Worm (Caenorhabditis elegans) whole organism, young adult: Measurements from ENCODE around the gene F38B7.17.

Source experiments
- B0261.1 ChIP-seq: sonication (generic microtip); optimal IDR thresholded peaks from 2 replicates; lab custom pipeline; 2016; ENCODE audit warnings: mild to moderate bottlenecking, missing genetic modification characterization, moderate library complexity, missing compliant biosample characterization
- C17E4.6 ChIP-seq: fragments of 200-800 bp; sonication (Bioruptor generic); IDR thresholded peaks from 2 replicates; pipeline ENCODE4 v1.3.6; 2022; ENCODE audit warnings: missing genetic modification reagents, missing genetic modification characterization, missing compliant biosample characterization
- F22D6.2 ChIP-seq: sonication (generic microtip); optimal IDR thresholded peaks from 2 replicates; lab custom pipeline; 2016; ENCODE audit warnings: mild to moderate bottlenecking, missing genetic modification characterization, missing compliant biosample characterization
- F52B5.7 ChIP-seq: sonication (generic microtip); optimal IDR thresholded peaks from 2 replicates; lab custom pipeline; 2016; ENCODE audit warnings: mild to moderate bottlenecking, missing genetic modification characterization, missing compliant biosample characterization
- F57A8.1 ChIP-seq: fragments of 200-800 bp; sonication (Bioruptor generic); optimal IDR thresholded peaks from 2 replicates; lab custom pipeline; 2018; ENCODE audit warnings: mild to moderate bottlenecking, missing genetic modification characterization, moderate library complexity, missing compliant biosample characterization
- F57C9.4 ChIP-seq: sonication (generic microtip); optimal IDR thresholded peaks from 2 replicates; lab custom pipeline; 2017; ENCODE audit warnings: mild to moderate bottlenecking, missing genetic modification characterization, missing compliant biosample characterization
- K12H6.12 ChIP-seq: fragments of 200-800 bp; sonication (Bioruptor generic); optimal IDR thresholded peaks from 2 replicates; lab custom pipeline; 2018; ENCODE audit warnings: mild to moderate bottlenecking, missing genetic modification characterization, missing compliant biosample characterization
- Y53F4B.3 ChIP-seq: fragments of 200-800 bp; sonication (Bioruptor generic); IDR thresholded peaks from 2 replicates; pipeline ENCODE4 v1.3.6; 2022; ENCODE audit warnings: missing genetic modification reagents, missing genetic modification characterization, missing compliant biosample characterization
- Y67H2A.10 ChIP-seq: fragments of 200-800 bp; sonication (Bioruptor generic); conservative IDR thresholded peaks from 2 replicates; pipeline ENCODE4 v1.3.6; 2022; ENCODE audit warnings: missing genetic modification reagents, missing genetic modification characterization, missing compliant biosample characterization
- Y79H2A.3 ChIP-seq: fragments of 200-800 bp; sonication (Bioruptor generic); conservative IDR thresholded peaks from 2 replicates; pipeline ENCODE4 v1.3.6; 2022; ENCODE audit warnings: missing genetic modification reagents, missing genetic modification characterization, missing compliant biosample characterization
- ama-1 ChIP-seq, 3 experiments: fragments of 150-350 bp in 1 of 3; sonication (generic microtip) in 2 of 3; optimal IDR thresholded peaks; 2 replicates each; lab custom pipeline; 2014 to 2018; ENCODE audit warnings: missing biosample characterization in 2 of 3, missing genetic modification characterization in 2 of 3, missing genetic modification reagents in 2 of 3
- aptf-2 ChIP-seq: fragments of 200-800 bp; sonication (Bioruptor generic); conservative IDR thresholded peaks from 2 replicates; pipeline ENCODE4 v1.3.6; 2022; ENCODE audit warnings: missing genetic modification reagents, missing genetic modification characterization, missing compliant biosample characterization
- atf-7 ChIP-seq: sonication (generic microtip); optimal IDR thresholded peaks from 2 replicates; lab custom pipeline; 2017; ENCODE audit warnings: mild to moderate bottlenecking, missing genetic modification characterization, missing compliant biosample characterization
- athp-1 ChIP-seq: sonication (generic microtip); optimal IDR thresholded peaks from 2 replicates; lab custom pipeline; 2017; ENCODE audit warnings: mild to moderate bottlenecking, missing genetic modification characterization, missing compliant biosample characterization
- attf-5 ChIP-seq: fragments of 200-800 bp; sonication (Bioruptor generic); optimal IDR thresholded peaks from 2 replicates; lab custom pipeline; 2018; ENCODE audit warnings: mild to moderate bottlenecking, missing genetic modification characterization, missing compliant biosample characterization
- bed-1 ChIP-seq: fragments of 200-800 bp; sonication (Bioruptor generic); IDR thresholded peaks from 2 replicates; pipeline ENCODE4 v1.3.6; 2022; ENCODE audit warnings: missing genetic modification reagents, missing genetic modification characterization, missing compliant biosample characterization
- ceh-100 ChIP-seq: fragments of 200-800 bp; sonication (Bioruptor generic); IDR thresholded peaks from 2 replicates; pipeline ENCODE4 v1.3.6; 2022; ENCODE audit warnings: missing genetic modification reagents, missing genetic modification characterization, missing compliant biosample characterization
- ceh-40 ChIP-seq: fragments of 200-800 bp; sonication (Bioruptor generic); IDR thresholded peaks from 2 replicates; pipeline ENCODE4 v1.3.6; 2022; ENCODE audit warnings: missing genetic modification characterization, missing compliant biosample characterization
- ceh-79 ChIP-seq: sonication (generic microtip); optimal IDR thresholded peaks from 2 replicates; lab custom pipeline; 2017; ENCODE audit warnings: mild to moderate bottlenecking, missing genetic modification characterization, missing compliant biosample characterization
- ceh-91 ChIP-seq: fragments of 200-800 bp; sonication (Bioruptor generic); IDR thresholded peaks from 2 replicates; pipeline ENCODE4 v1.3.6; 2022; ENCODE audit warnings: missing genetic modification reagents, missing genetic modification characterization, missing compliant biosample characterization
- dpl-1 ChIP-seq: fragments of 150-350 bp; optimal IDR thresholded peaks from 2 replicates; lab custom pipeline; 2014; ENCODE audit warnings: missing biosample characterization, missing genetic modification reagents, missing genetic modification characterization
- egl-18 ChIP-seq: fragments of 200-800 bp; sonication (Bioruptor generic); IDR thresholded peaks from 2 replicates; pipeline ENCODE4 v1.3.6; 2022; ENCODE audit warnings: missing genetic modification reagents, missing genetic modification characterization, missing compliant biosample characterization
- egl-44 ChIP-seq: fragments of 200-800 bp; sonication (Bioruptor generic); IDR thresholded peaks from 2 replicates; pipeline ENCODE4 v1.3.6; 2022; ENCODE audit warnings: missing genetic modification reagents, missing genetic modification characterization, missing compliant biosample characterization
- fkh-3 ChIP-seq: sonication (generic microtip); optimal IDR thresholded peaks from 2 replicates; lab custom pipeline; 2016; ENCODE audit warnings: mild to moderate bottlenecking, missing genetic modification characterization, missing compliant biosample characterization
- him-1 ChIP-seq: sonication (generic microtip); optimal IDR thresholded peaks from 2 replicates; lab custom pipeline; 2016; ENCODE audit warnings: missing genotype, missing genetic modification reagents, missing genetic modification characterization, missing compliant biosample characterization
- hlh-12 ChIP-seq: sonication (generic microtip); optimal IDR thresholded peaks from 2 replicates; lab custom pipeline; 2016; ENCODE audit warnings: missing genetic modification characterization, missing compliant biosample characterization
- hmg-1.2 ChIP-seq: fragments of 200-800 bp; sonication (Bioruptor generic); IDR thresholded peaks from 2 replicates; pipeline ENCODE4 v1.3.6; 2022; ENCODE audit warnings: missing genetic modification reagents, missing genetic modification characterization, missing compliant biosample characterization
- hrde-1 ChIP-seq: sonication (generic microtip); optimal IDR thresholded peaks from 2 replicates; lab custom pipeline; 2016; ENCODE audit warnings: missing genetic modification characterization, mild to moderate bottlenecking, missing compliant biosample characterization, moderate library complexity, missing genotype, missing genetic modification reagents, borderline replicate concordance
- hsf-1 ChIP-seq: fragments of 200-800 bp; sonication (Bioruptor generic); IDR thresholded peaks from 2 replicates; pipeline ENCODE4 v1.3.6; 2022; ENCODE audit warnings: missing genetic modification reagents, missing genetic modification characterization, missing compliant biosample characterization
- lag-1 ChIP-seq: fragments of 200-800 bp; sonication (Bioruptor generic); IDR thresholded peaks from 2 replicates; pipeline ENCODE4 v1.3.6; 2022; ENCODE audit warnings: missing genetic modification reagents, missing genetic modification characterization, missing compliant biosample characterization
- lin-35 ChIP-seq, 3 experiments: fragments of 150-350 bp in 2 of 3; sonication (generic microtip) in 1 of 3; optimal IDR thresholded peaks; 2 replicates each; lab custom pipeline; 2014 to 2018; ENCODE audit warnings: missing biosample characterization in 3 of 3, missing genetic modification characterization in 3 of 3, missing genetic modification reagents in 3 of 3
- lir-1 ChIP-seq: fragments of 200-800 bp; sonication (Bioruptor generic); conservative IDR thresholded peaks from 2 replicates; pipeline ENCODE4 v1.3.6; 2022; ENCODE audit warnings: missing genetic modification reagents, missing genetic modification characterization, missing compliant biosample characterization
- madf-10 ChIP-seq: sonication (generic microtip); optimal IDR thresholded peaks from 2 replicates; lab custom pipeline; 2016; ENCODE audit warnings: mild to moderate bottlenecking, missing genetic modification characterization, missing compliant biosample characterization
- madf-8 ChIP-seq: fragments of 200-800 bp; sonication (Bioruptor generic); conservative IDR thresholded peaks from 2 replicates; pipeline ENCODE4 v1.3.6; 2022; ENCODE audit warnings: missing genetic modification reagents, missing genetic modification characterization, missing compliant biosample characterization
- nfya-1 ChIP-seq: sonication (generic microtip); optimal IDR thresholded peaks from 2 replicates; lab custom pipeline; 2017; ENCODE audit warnings: antibody characterized with exemption, missing compliant biosample characterization, missing genetic modification characterization, borderline replicate concordance; ENCODE audit not compliant: insufficient read depth
- nhr-27 ChIP-seq: fragments of 200-800 bp; sonication (Bioruptor generic); optimal IDR thresholded peaks from 2 replicates; lab custom pipeline; 2018; ENCODE audit warnings: mild to moderate bottlenecking, missing genetic modification characterization, moderate library complexity, missing compliant biosample characterization
- nhr-90 ChIP-seq: sonication (generic microtip); optimal IDR thresholded peaks from 2 replicates; lab custom pipeline; 2016; ENCODE audit warnings: missing genotype, mild to moderate bottlenecking, missing genetic modification characterization, missing compliant biosample characterization
- pha-4 ChIP-seq: fragments of 150-350 bp; sonication (generic microtip); optimal IDR thresholded peaks from 2 replicates; lab custom pipeline; 2014; ENCODE audit warnings: missing biosample characterization, missing genetic modification reagents, missing genetic modification characterization
- repo-1 ChIP-seq: sonication (generic microtip); optimal IDR thresholded peaks from 2 replicates; lab custom pipeline; 2017; ENCODE audit warnings: mild to moderate bottlenecking, missing genetic modification characterization, missing compliant biosample characterization
- snpc-1.3 ChIP-seq: sonication (generic microtip); optimal IDR thresholded peaks from 2 replicates; lab custom pipeline; 2017; ENCODE audit warnings: missing genetic modification characterization, mild to moderate bottlenecking, missing compliant biosample characterization, antibody characterized with exemption, moderate library complexity, missing genotype, missing genetic modification reagents; ENCODE audit not compliant: insufficient read depth
- snpc-3.4 ChIP-seq: sonication (generic microtip); optimal IDR thresholded peaks from 2 replicates; lab custom pipeline; 2017; ENCODE audit warnings: missing genetic modification characterization, mild to moderate bottlenecking, missing compliant biosample characterization, antibody characterized with exemption, moderate library complexity, missing genotype, missing genetic modification reagents
- snpc-4 ChIP-seq, 5 experiments: fragments of 150-350 bp in 1 of 5; sonication (generic microtip) in 4 of 5; optimal IDR thresholded peaks; 2 replicates each; lab custom pipeline; 2014 to 2018; ENCODE audit warnings: missing genetic modification characterization in 5 of 5, missing biosample characterization in 3 of 5, antibody characterized with exemption in 2 of 5, mild to moderate bottlenecking in 2 of 5, missing compliant biosample characterization in 2 of 5, missing genotype in 2 of 5, moderate library complexity in 2 of 5, missing genetic modification reagents in 1 of 5
- sptf-2 ChIP-seq: fragments of 200-800 bp; sonication (Bioruptor generic); optimal IDR thresholded peaks from 2 replicates; lab custom pipeline; 2018; ENCODE audit warnings: mild to moderate bottlenecking, missing genetic modification characterization, missing compliant biosample characterization
- unc-62 ChIP-seq: fragments of 150-350 bp; optimal IDR thresholded peaks from 2 replicates; lab custom pipeline; 2014; ENCODE audit warnings: missing biosample characterization, missing genetic modification reagents, missing genetic modification characterization
- ztf-18 ChIP-seq: sonication (generic microtip); optimal IDR thresholded peaks from 2 replicates; lab custom pipeline; 2016; ENCODE audit warnings: missing genotype, mild to moderate bottlenecking, missing genetic modification characterization, missing compliant biosample characterization
- ztf-25 ChIP-seq: fragments of 200-800 bp; sonication (Bioruptor generic); IDR thresholded peaks from 2 replicates; pipeline ENCODE4 v1.3.6; 2022; ENCODE audit warnings: missing genetic modification reagents, missing genetic modification characterization, missing compliant biosample characterization

The F38B7.17 gene

ce11 chrV:11531831-11532534, 16.8 kb downstream of the F38B7.17 start (continued):
- TF ChIP-seq madf-10 (peak; percentile 55), egl-44 (0 out of 2 replicates have a peak, but pooled peaks have one; percentile 57), ztf-25 (no peak), lag-1 (GFP tag; lab: Robert Waterston, UW) (no peak), repo-1 (tag; lab: Kevin White, UChicago) (peak; percentile 59), snpc-4 (GFP tag; optimal IDR thresholded peaks at IDR 0.05; lab: Kevin White, UChicago) (no peak), snpc-4 (tag; optimal IDR thresholded peaks at IDR 0.05; lab: Kevin White, UChicago) (peak in 3 of 4 experiments; percentile 10 to 58 (median 54)), K12H6.12 (tag; lab: Kevin White, UChicago) (peak; percentile 76), ama-1 (optimal IDR thresholded peaks at IDR 0.05; lab: Kevin White, UChicago) (no peak), ama-1 (GFP tag; optimal IDR thresholded peaks at IDR 0.05; lab: Kevin White, UChicago) (no peak), Y67H2A.10 (GFP tag; lab: Robert Waterston, UW) (0 out of 2 replicates have a peak, but pooled peaks have one; percentile 38), lir-1 (no peak), pha-4 (tag; lab: Kevin White, UChicago) (no peak), egl-18 (GFP tag; lab: Robert Waterston, UW) (no peak), hmg-1.2 (GFP tag; lab: Robert Waterston, UW) (peak; percentile 78), ztf-18 (tag; lab: Kevin White, UChicago) (peak; percentile 37), nfya-1 (tag; lab: Kevin White, UChicago) (no peak), Y53F4B.3 (GFP tag; lab: Robert Waterston, UW) (no peak), C17E4.6 (GFP tag; lab: Robert Waterston, UW) (no peak), snpc-3.4 (tag; lab: Kevin White, UChicago) (no peak), attf-5 (GFP tag; lab: Kevin White, UChicago) (peak; percentile 79), F57A8.1 (no peak), nhr-27 (tag; lab: Kevin White, UChicago) (no peak), unc-62 (peak; percentile 65), lin-35 (GFP tag; optimal IDR thresholded peaks at IDR 0.05; lab: Kevin White, UChicago) (peak in 1 of 3 experiments; percentile 1), hsf-1 (GFP tag; lab: Robert Waterston, UW) (no peak), F22D6.2 (tag; lab: Kevin White, UChicago) (peak; percentile 85), bed-1 (GFP tag; lab: Robert Waterston, UW) (no peak), ceh-79 (no peak), madf-8 (GFP tag; lab: Robert Waterston, UW) (no peak), B0261.1 (no peak), hlh-12 (tag; lab: Kevin White, UChicago) (no peak), aptf-2 (no peak), atf-7 (peak; percentile 81), Y79H2A.3 (GFP tag; lab: Robert Waterston, UW) (no peak), hrde-1 (tag; lab: Kevin White, UChicago) (no peak), dpl-1 (no peak), F57C9.4 (tag; lab: Kevin White, UChicago) (no peak), ceh-40 (GFP tag; lab: Robert Waterston, UW) (no peak), sptf-2 (GFP tag; lab: Kevin White, UChicago) (no peak), him-1 (tag; lab: Kevin White, UChicago) (no peak), F52B5.7 (tag; lab: Kevin White, UChicago) (no peak), ceh-91 (GFP tag; lab: Robert Waterston, UW) (no peak), ceh-100 (GFP tag; lab: Robert Waterston, UW) (no peak), fkh-3 (tag; lab: Kevin White, UChicago) (no peak), nhr-90 (peak; percentile 84), snpc-1.3 (no peak), athp-1 (tag; lab: Kevin White, UChicago) (no peak)
